Worm (Caenorhabditis elegans) whole organism, mixed stage, embryonic: ENCODE measurements around the gene wbp-2.

Experiments used
- M03D4.4 ChIP-seq: sonication (generic microtip); optimal IDR thresholded peaks from 2 replicates; lab custom pipeline; 2017; ENCODE audit warnings: mild to moderate bottlenecking, missing genetic modification characterization, missing compliant biosample characterization
- bed-3 ChIP-seq: fragments of 200-800 bp; sonication (Bioruptor generic); optimal IDR thresholded peaks from 3 replicates; lab custom pipeline; 2018; ENCODE audit warnings: mild to moderate bottlenecking, missing genetic modification characterization, moderate library complexity, missing compliant biosample characterization
- ham-2 ChIP-seq: fragments of 200-800 bp; sonication (Bioruptor generic); optimal IDR thresholded peaks from 2 replicates; lab custom pipeline; 2018; ENCODE audit warnings: mild to moderate bottlenecking, missing genetic modification characterization, missing compliant biosample characterization
- lsy-2 ChIP-seq: fragments of 150-350 bp; optimal IDR thresholded peaks from 2 replicates; lab custom pipeline; 2014; ENCODE audit warnings: missing biosample characterization, missing genetic modification characterization
- mep-1 ChIP-seq: fragments of 150-350 bp; optimal IDR thresholded peaks from 2 replicates; lab custom pipeline; 2017; ENCODE audit warnings: missing biosample characterization, missing genetic modification reagents, missing genetic modification characterization, inconsistent platforms
- nhr-12 ChIP-seq: fragments of 150-350 bp; optimal IDR thresholded peaks from 2 replicates; lab custom pipeline; 2014; ENCODE audit warnings: missing biosample characterization, missing genetic modification characterization
- snpc-4 ChIP-seq: fragments of 150-350 bp; optimal IDR thresholded peaks from 2 replicates; lab custom pipeline; 2014; ENCODE audit warnings: missing biosample characterization, missing genetic modification characterization
- unc-62 ChIP-seq: fragments of 150-350 bp; optimal IDR thresholded peaks from 2 replicates; lab custom pipeline; 2014; ENCODE audit warnings: missing biosample characterization, missing genetic modification reagents, missing genetic modification characterization
- zip-8 ChIP-seq: fragments of 150-350 bp; optimal IDR thresholded peaks from 2 replicates; lab custom pipeline; 2014; ENCODE audit warnings: missing biosample characterization, missing genetic modification characterization
- ztf-11 ChIP-seq: fragments of 150-350 bp; optimal IDR thresholded peaks from 2 replicates; lab custom pipeline; 2014; ENCODE audit warnings: missing biosample characterization, missing genetic modification characterization

DNA sequence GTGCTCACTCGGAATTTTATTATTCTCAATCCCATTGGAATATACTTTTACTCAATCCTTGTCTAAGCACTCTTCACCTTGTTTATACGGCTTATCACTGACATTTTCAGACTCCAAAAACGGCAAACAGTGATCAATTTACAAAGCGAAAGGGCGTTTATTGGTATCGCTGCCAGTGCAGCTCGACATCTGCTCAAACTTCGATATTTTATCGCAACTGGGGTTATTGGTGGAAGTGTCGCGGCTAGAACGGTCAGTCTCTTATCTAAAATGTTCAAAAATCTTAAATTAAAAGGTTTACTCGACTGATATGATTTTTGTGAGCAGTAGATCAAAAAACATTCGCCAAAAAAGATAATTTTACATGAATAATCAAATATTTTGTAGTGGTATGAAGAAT, 4.0 kb upstream of the wbp-2 start:
- no peak for TF ChIP-seq lsy-2
- TF ChIP-seq snpc-4 (tag; lab: Kevin White, UChicago), result no peak
- no peak for TF ChIP-seq nhr-12 (tag; lab: Kevin White, UChicago)
- no peak for TF ChIP-seq mep-1 (tag; lab: Kevin White, UChicago)
- TF ChIP-seq ztf-11 (tag; lab: Kevin White, UChicago), result no peak
- no peak for TF ChIP-seq unc-62 (GFP tag; lab: Kevin White, UChicago)
- no peak for TF ChIP-seq bed-3 (GFP tag; lab: Kevin White, UChicago)
- TF ChIP-seq M03D4.4 (tag; lab: Kevin White, UChicago), result no peak
- no peak for TF ChIP-seq zip-8 (tag; lab: Kevin White, UChicago)
- TF ChIP-seq ham-2 (GFP tag; lab: Kevin White, UChicago), result no peak
